Fruit fly (Drosophila melanogaster): ENCODE data around the gene CG32599.

DNA sequence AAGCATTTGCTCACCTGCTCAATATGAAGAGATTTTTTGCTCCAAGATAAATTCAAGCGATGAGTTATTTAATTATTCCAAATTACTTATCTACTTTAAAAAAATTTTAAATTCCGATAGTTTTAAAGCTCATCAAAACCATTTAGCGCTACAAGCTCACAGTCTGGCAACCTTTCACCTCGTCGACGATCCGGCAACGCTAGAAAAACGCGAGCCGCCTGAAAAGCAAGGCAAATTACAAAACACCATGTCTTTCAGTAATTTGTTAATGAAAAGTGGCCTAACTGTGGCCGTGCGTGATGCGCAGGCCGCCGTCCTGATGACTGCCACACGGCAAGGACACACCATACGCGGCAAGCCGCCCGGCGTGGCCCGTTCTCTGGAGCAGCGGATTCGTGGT, 17.4 kb upstream of the CG32599 start, which contains the start of gene mRpL38:
- no peak for TF ChIP-seq CG13204 (GFP tag; optimal IDR thresholded peaks at IDR 0.05)
- TF ChIP-seq fd96Ca (GFP tag; IDR thresholded peaks at IDR 0.05) = no peak
- TF ChIP-seq D1 (tag; optimal IDR thresholded peaks at IDR 0.05) = no peak
- TF ChIP-seq CG15710 (tag; optimal IDR thresholded peaks at IDR 0.05) = no peak
- TF ChIP-seq CG34367 (tag; optimal IDR thresholded peaks at IDR 0.05) = no peak
- no peak for TF ChIP-seq rn (GFP tag; IDR thresholded peaks at IDR 0.05)
- TF ChIP-seq Ets98B (GFP tag; IDR thresholded peaks at IDR 0.05) = no peak
- TF ChIP-seq Pif1A (GFP tag; optimal IDR thresholded peaks at IDR 0.05) = no peak
- TF ChIP-seq CG12605 (GFP tag; IDR thresholded peaks at IDR 0.05) = no peak
- no peak for TF ChIP-seq CG17806 (tag; optimal IDR thresholded peaks at IDR 0.05)
- TF ChIP-seq Pif1B (GFP tag; optimal IDR thresholded peaks at IDR 0.05) = no peak
- no peak for TF ChIP-seq gl (tag; optimal IDR thresholded peaks at IDR 0.05)

Measured in whole organism, pupa.